Worm (Caenorhabditis elegans) whole organism, young adult: ENCODE data around the gene nlp-69.

ENCODE experiments used
- B0336.3 ChIP-seq: fragments of 200-800 bp; sonication (Bioruptor generic); IDR thresholded peaks from 2 replicates; pipeline ENCODE4 v1.3.6; 2022; ENCODE audit warnings: missing genetic modification characterization, missing compliant biosample characterization
- C17E4.6 ChIP-seq: fragments of 200-800 bp; sonication (Bioruptor generic); IDR thresholded peaks from 2 replicates; pipeline ENCODE4 v1.3.6; 2022; ENCODE audit warnings: missing genetic modification reagents, missing genetic modification characterization, missing compliant biosample characterization
- F33H1.4 ChIP-seq: fragments of 200-800 bp; sonication (Bioruptor generic); IDR thresholded peaks from 2 replicates; pipeline ENCODE4 v1.3.6; 2022; ENCODE audit warnings: missing genetic modification reagents, missing genetic modification characterization, missing compliant biosample characterization
- F57A8.1 ChIP-seq: fragments of 200-800 bp; sonication (Bioruptor generic); optimal IDR thresholded peaks from 2 replicates; lab custom pipeline; 2018; ENCODE audit warnings: mild to moderate bottlenecking, missing genetic modification characterization, moderate library complexity, missing compliant biosample characterization
- K11D2.4 ChIP-seq: fragments of 200-800 bp; sonication (Bioruptor generic); IDR thresholded peaks from 2 replicates; pipeline ENCODE4 v1.3.6; 2022; ENCODE audit warnings: missing genetic modification reagents, missing genetic modification characterization, missing compliant biosample characterization
- atf-7 ChIP-seq: sonication (generic microtip); optimal IDR thresholded peaks from 2 replicates; lab custom pipeline; 2017; ENCODE audit warnings: mild to moderate bottlenecking, missing genetic modification characterization, missing compliant biosample characterization
- athp-1 ChIP-seq: sonication (generic microtip); optimal IDR thresholded peaks from 2 replicates; lab custom pipeline; 2017; ENCODE audit warnings: mild to moderate bottlenecking, missing genetic modification characterization, missing compliant biosample characterization
- cebp-1 ChIP-seq, 2 experiments: fragments of 200-800 bp in 1 of 2; sonication (Bioruptor generic) in 1 of 2; sonication (generic microtip) in 1 of 2; IDR thresholded peaks in 1 of 2; optimal IDR thresholded peaks in 1 of 2; 2 replicates each; pipeline versions ENCODE4 v1.3.6 to Lab custom; 2017 to 2022; ENCODE audit warnings: missing compliant biosample characterization in 2 of 2, missing genetic modification characterization in 2 of 2, mild to moderate bottlenecking in 1 of 2, missing genetic modification reagents in 1 of 2, moderate library complexity in 1 of 2
- cebp-2 ChIP-seq: fragments of 200-800 bp; sonication (Bioruptor generic); IDR thresholded peaks from 2 replicates; pipeline ENCODE4 v1.3.6; 2022; ENCODE audit warnings: missing genetic modification characterization, missing compliant biosample characterization
- ceh-79 ChIP-seq: sonication (generic microtip); optimal IDR thresholded peaks from 2 replicates; lab custom pipeline; 2017; ENCODE audit warnings: mild to moderate bottlenecking, missing genetic modification characterization, missing compliant biosample characterization
- dox-1 ChIP-seq: fragments of 200-800 bp; sonication (Bioruptor generic); IDR thresholded peaks from 2 replicates; pipeline ENCODE4 v1.3.6; 2022; ENCODE audit warnings: missing genetic modification reagents, missing genetic modification characterization, missing compliant biosample characterization
- dpff-1 ChIP-seq: sonication (generic microtip); optimal IDR thresholded peaks from 2 replicates; lab custom pipeline; 2017; ENCODE audit warnings: mild to moderate bottlenecking, missing genetic modification characterization, missing compliant biosample characterization
- efl-1 ChIP-seq: fragments of 150-350 bp; optimal IDR thresholded peaks from 2 replicates; lab custom pipeline; 2014; ENCODE audit warnings: missing biosample characterization, missing genetic modification reagents, missing genetic modification characterization
- egl-44 ChIP-seq: fragments of 200-800 bp; sonication (Bioruptor generic); IDR thresholded peaks from 2 replicates; pipeline ENCODE4 v1.3.6; 2022; ENCODE audit warnings: missing genetic modification reagents, missing genetic modification characterization, missing compliant biosample characterization
- egrh-3 ChIP-seq: fragments of 200-800 bp; sonication (Bioruptor generic); IDR thresholded peaks from 2 replicates; pipeline ENCODE4 v1.3.6; 2022; ENCODE audit warnings: missing genetic modification reagents, missing genetic modification characterization, missing compliant biosample characterization
- ekl-4 ChIP-seq: fragments of 200-800 bp; sonication (Bioruptor generic); IDR thresholded peaks from 2 replicates; pipeline ENCODE4 v1.3.6; 2022; ENCODE audit warnings: missing genetic modification reagents, missing genetic modification characterization, missing compliant biosample characterization
- gei-17 ChIP-seq: fragments of 200-800 bp; sonication (Bioruptor generic); optimal IDR thresholded peaks from 2 replicates; lab custom pipeline; 2018; ENCODE audit warnings: mild to moderate bottlenecking, missing genetic modification characterization, missing compliant biosample characterization
- hlh-12 ChIP-seq: sonication (generic microtip); optimal IDR thresholded peaks from 2 replicates; lab custom pipeline; 2016; ENCODE audit warnings: missing genetic modification characterization, missing compliant biosample characterization
- hsf-1 ChIP-seq: fragments of 200-800 bp; sonication (Bioruptor generic); IDR thresholded peaks from 2 replicates; pipeline ENCODE4 v1.3.6; 2022; ENCODE audit warnings: missing genetic modification reagents, missing genetic modification characterization, missing compliant biosample characterization
- let-607 ChIP-seq, 2 experiments: fragments of 200-800 bp in 1 of 2; sonication (Bioruptor generic) in 1 of 2; sonication (generic microtip) in 1 of 2; optimal IDR thresholded peaks; 2 replicates each; lab custom pipeline; 2016 to 2018; ENCODE audit warnings: mild to moderate bottlenecking in 2 of 2, missing compliant biosample characterization in 2 of 2, missing genetic modification characterization in 2 of 2, moderate library complexity in 2 of 2, missing genotype in 1 of 2
- madf-10 ChIP-seq: sonication (generic microtip); optimal IDR thresholded peaks from 2 replicates; lab custom pipeline; 2016; ENCODE audit warnings: mild to moderate bottlenecking, missing genetic modification characterization, missing compliant biosample characterization
- madf-3 ChIP-seq: fragments of 200-800 bp; sonication (Bioruptor generic); IDR thresholded peaks from 2 replicates; pipeline ENCODE4 v1.3.6; 2022; ENCODE audit warnings: missing genetic modification reagents, missing genetic modification characterization, missing compliant biosample characterization
- madf-6 ChIP-seq: fragments of 200-800 bp; sonication (Bioruptor generic); IDR thresholded peaks from 2 replicates; pipeline ENCODE4 v1.3.6; 2022; ENCODE audit warnings: missing genetic modification reagents, missing genetic modification characterization, missing compliant biosample characterization
- nhr-120 ChIP-seq: fragments of 200-800 bp; sonication (Bioruptor generic); IDR thresholded peaks from 2 replicates; pipeline ENCODE4 v1.3.6; 2022; ENCODE audit warnings: missing genetic modification characterization, missing compliant biosample characterization
- pbrm-1 ChIP-seq: fragments of 200-800 bp; sonication (Bioruptor generic); IDR thresholded peaks from 2 replicates; pipeline ENCODE4 v1.3.6; 2022; ENCODE audit warnings: missing genetic modification reagents, missing genetic modification characterization, missing compliant biosample characterization
- rec-8 ChIP-seq, 2 experiments: sonication (generic microtip); optimal IDR thresholded peaks; 2 replicates each; lab custom pipeline; 2016; ENCODE audit warnings: mild to moderate bottlenecking in 2 of 2, missing genetic modification characterization in 2 of 2, missing genetic modification reagents in 2 of 2, missing genotype in 2 of 2, missing biosample characterization in 1 of 2, missing compliant biosample characterization in 1 of 2, moderate library complexity in 1 of 2
- repo-1 ChIP-seq: sonication (generic microtip); optimal IDR thresholded peaks from 2 replicates; lab custom pipeline; 2017; ENCODE audit warnings: mild to moderate bottlenecking, missing genetic modification characterization, missing compliant biosample characterization
- rpc-1 ChIP-seq, 2 experiments: fragments of 150-350 bp in 1 of 2; sonication (generic microtip) in 1 of 2; optimal IDR thresholded peaks; 2 replicates each; lab custom pipeline; 2014 to 2018; ENCODE audit warnings: missing biosample characterization in 1 of 2, missing genetic modification characterization in 1 of 2, missing genetic modification reagents in 1 of 2, missing genotype in 1 of 2
- sdz-38 ChIP-seq: sonication (generic microtip); optimal IDR thresholded peaks from 2 replicates; lab custom pipeline; 2016; ENCODE audit warnings: missing genotype, missing genetic modification characterization, missing compliant biosample characterization
- snpc-1.3 ChIP-seq: sonication (generic microtip); optimal IDR thresholded peaks from 2 replicates; lab custom pipeline; 2017; ENCODE audit warnings: missing genetic modification characterization, mild to moderate bottlenecking, missing compliant biosample characterization, antibody characterized with exemption, moderate library complexity, missing genotype, missing genetic modification reagents; ENCODE audit not compliant: insufficient read depth
- snpc-3.4 ChIP-seq: sonication (generic microtip); optimal IDR thresholded peaks from 2 replicates; lab custom pipeline; 2017; ENCODE audit warnings: missing genetic modification characterization, mild to moderate bottlenecking, missing compliant biosample characterization, antibody characterized with exemption, moderate library complexity, missing genotype, missing genetic modification reagents
- unc-130 ChIP-seq: sonication (generic microtip); optimal IDR thresholded peaks from 2 replicates; lab custom pipeline; 2016; ENCODE audit warnings: missing genetic modification reagents, missing genetic modification characterization, missing compliant biosample characterization
- xnd-1 ChIP-seq: sonication (generic microtip); optimal IDR thresholded peaks from 2 replicates; lab custom pipeline; 2016; ENCODE audit warnings: missing genotype, missing genetic modification reagents, missing genetic modification characterization, missing compliant biosample characterization
- zfh-2 ChIP-seq: fragments of 200-800 bp; sonication (Bioruptor generic); conservative IDR thresholded peaks from 2 replicates; pipeline ENCODE4 v1.3.6; 2022; ENCODE audit warnings: missing genetic modification reagents, missing genetic modification characterization, missing compliant biosample characterization
- ztf-22 ChIP-seq: fragments of 200-800 bp; sonication (Bioruptor generic); optimal IDR thresholded peaks from 2 replicates; lab custom pipeline; 2018; ENCODE audit warnings: mild to moderate bottlenecking, missing genetic modification characterization, moderate library complexity, missing compliant biosample characterization
- ztf-25 ChIP-seq: fragments of 200-800 bp; sonication (Bioruptor generic); IDR thresholded peaks from 2 replicates; pipeline ENCODE4 v1.3.6; 2022; ENCODE audit warnings: missing genetic modification reagents, missing genetic modification characterization, missing compliant biosample characterization

nlp-69 gene

DNA sequence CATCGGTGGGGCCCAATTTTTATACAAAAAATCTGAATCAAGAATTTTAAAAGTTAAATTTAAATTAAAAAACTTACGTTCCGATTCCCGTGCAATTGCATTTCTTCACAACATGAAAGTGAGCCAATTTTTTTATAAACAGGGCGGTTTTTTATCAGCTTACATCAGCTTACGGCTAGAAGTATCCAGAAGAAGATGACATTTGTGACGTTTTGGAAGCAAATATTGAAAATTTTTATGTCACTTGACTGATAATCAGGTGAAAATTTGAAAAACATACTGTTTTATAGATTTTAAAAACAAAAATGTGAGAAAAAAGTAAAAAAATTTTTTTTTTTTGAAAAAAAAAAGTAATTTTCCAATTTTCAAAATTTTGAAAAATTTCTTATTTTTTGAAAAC lies 40.4 kb upstream of the nlp-69 start, which contains the start of gene Y113G7A.22:
Gene Y113G7A.22, minus strand, starts transcription at position 101 of the 400 bp plus-strand sequence.
- TF ChIP-seq madf-3 (GFP tag; lab: Robert Waterston, UW) (no peak), cebp-1 (GFP tag; IDR thresholded peaks at IDR 0.05; lab: Robert Waterston, UW) (no peak), cebp-1 (tag; optimal IDR thresholded peaks at IDR 0.05; lab: Kevin White, UChicago) (no peak), ztf-25 (GFP tag; lab: Robert Waterston, UW) (no peak), hlh-12 (tag; lab: Kevin White, UChicago) (no peak), madf-10 (tag; lab: Kevin White, UChicago) (no peak), snpc-1.3 (tag; lab: Kevin White, UChicago) (no peak), xnd-1 (tag; lab: Kevin White, UChicago) (no peak), rec-8 (tag; optimal IDR thresholded peaks at IDR 0.05; lab: Kevin White, UChicago) (no peak), F33H1.4 (GFP tag; lab: Robert Waterston, UW) (no peak), sdz-38 (no peak)

ce11 chrV:20134797-20135196 lies 40.0 kb upstream of the nlp-69 start:
- no peak for TF ChIP-seq madf-10 (tag; lab: Kevin White, UChicago)
- peak; percentile 60; the same call in 1 of the 2 replicates for TF ChIP-seq zfh-2 (GFP tag; lab: Robert Waterston, UW)
- TF ChIP-seq egrh-3 (GFP tag; lab: Robert Waterston, UW): peak; percentile 35; the same call in 1 of the 2 replicates

ce11 chrV:20133163-20133562 lies 38.4 kb upstream of the nlp-69 start, which contains the start of gene ssu-1:
TSS of gene ssu-1 (minus strand) at chrV:20133263.
- no peak for TF ChIP-seq repo-1 (tag; lab: Kevin White, UChicago)
- no peak for TF ChIP-seq dpff-1 (tag; lab: Kevin White, UChicago)
- TF ChIP-seq egrh-3 (GFP tag; lab: Robert Waterston, UW): no peak
- no peak for TF ChIP-seq efl-1 (GFP tag; lab: Kevin White, UChicago)
- no peak for TF ChIP-seq unc-130
- no peak for TF ChIP-seq snpc-1.3 (tag; lab: Kevin White, UChicago)
- no peak for TF ChIP-seq athp-1 (tag; lab: Kevin White, UChicago)
- no peak for TF ChIP-seq pbrm-1 (GFP tag; lab: Robert Waterston, UW)
- no peak for TF ChIP-seq hsf-1
- no peak for TF ChIP-seq C17E4.6
- TF ChIP-seq ekl-4 (GFP tag; lab: Robert Waterston, UW): no peak
- TF ChIP-seq dox-1 (GFP tag; lab: Robert Waterston, UW): no peak
- no peak for TF ChIP-seq cebp-2 (GFP tag; lab: Robert Waterston, UW)
- no peak for TF ChIP-seq F57A8.1 (GFP tag; lab: Kevin White, UChicago)
- no peak for TF ChIP-seq K11D2.4 (GFP tag; lab: Robert Waterston, UW)
- TF ChIP-seq atf-7 (tag; lab: Kevin White, UChicago): no peak
- TF ChIP-seq B0336.3 (GFP tag; lab: Robert Waterston, UW): no peak
- no peak for TF ChIP-seq madf-6 (GFP tag; lab: Robert Waterston, UW)
- no peak for TF ChIP-seq rpc-1 (optimal IDR thresholded peaks at IDR 0.05; lab: Kevin White, UChicago)
- TF ChIP-seq rpc-1 (tag; optimal IDR thresholded peaks at IDR 0.05; lab: Kevin White, UChicago): no peak

- TF ChIP-seq snpc-3.4 (tag; lab: Kevin White, UChicago) (no peak), rpc-1 (optimal IDR thresholded peaks at IDR 0.05; lab: Kevin White, UChicago) (no peak), rpc-1 (tag; optimal IDR thresholded peaks at IDR 0.05; lab: Kevin White, UChicago) (no peak), C17E4.6 (no peak), ztf-22 (GFP tag; lab: Kevin White, UChicago) (no peak), let-607 (tag; optimal IDR thresholded peaks at IDR 0.05; lab: Kevin White, UChicago) (no peak), nhr-120 (GFP tag; lab: Robert Waterston, UW) (0 out of 2 replicates have a peak, but pooled peaks have one; percentile 31), zfh-2 (GFP tag; lab: Robert Waterston, UW) (peak; percentile 88), egrh-3 (GFP tag; lab: Robert Waterston, UW) (peak; percentile 68; the same call in 1 of the 2 replicates), ceh-79 (no peak), egl-44 (GFP tag; lab: Robert Waterston, UW) (no peak), gei-17 (GFP tag; lab: Kevin White, UChicago) (no peak)
These were observed 32.7 kb upstream of the nlp-69 start for ce11 chrV:20127543-20127942.
